Fruit fly (Drosophila melanogaster) whole organism, embryonic: ENCODE data around the gene trus.

Experiments used
- CG10267 ChIP-seq: fragments of 200-800 bp; sonication (Bioruptor generic); optimal IDR thresholded peaks from 2 replicates; lab custom pipeline; 2018; ENCODE audit warnings: missing biosample characterization, mild to moderate bottlenecking, missing genetic modification characterization, moderate library complexity
- CG10543 ChIP-seq: fragments of 200-800 bp; sonication (Bioruptor generic); optimal IDR thresholded peaks from 3 replicates; lab custom pipeline; 2017; ENCODE audit warnings: missing biosample characterization, mild to moderate bottlenecking, missing genetic modification characterization, moderate library complexity
- CG11504 ChIP-seq: fragments of 200-800 bp; sonication (Bioruptor generic); optimal IDR thresholded peaks from 3 replicates; lab custom pipeline; 2019; ENCODE audit warnings: missing biosample characterization, mild to moderate bottlenecking, missing genetic modification characterization, moderate library complexity
- CG12071 ChIP-seq: fragments of 200-800 bp; sonication (Bioruptor generic); optimal IDR thresholded peaks from 3 replicates; lab custom pipeline; 2018; ENCODE audit warnings: missing biosample characterization, mild to moderate bottlenecking, missing genetic modification characterization
- CG12299 ChIP-seq: fragments of 200-800 bp; sonication (Bioruptor generic); optimal IDR thresholded peaks from 2 replicates; lab custom pipeline; 2018; ENCODE audit warnings: missing biosample characterization, mild to moderate bottlenecking, missing genetic modification characterization
- CG12942 ChIP-seq: fragments of 200-800 bp; sonication (Bioruptor generic); optimal IDR thresholded peaks from 3 replicates; lab custom pipeline; 2016; ENCODE audit warnings: missing biosample characterization, missing genetic modification characterization
- CG15479 ChIP-seq: fragments of 200-800 bp; sonication (Bioruptor generic); optimal IDR thresholded peaks from 3 replicates; lab custom pipeline; 2019; ENCODE audit warnings: missing biosample characterization, mild to moderate bottlenecking, missing genetic modification characterization, moderate library complexity
- CG17328 ChIP-seq: fragments of 200-800 bp; sonication (Bioruptor generic); IDR thresholded peaks from 2 replicates; pipeline ENCODE4 v1.3.6; 2022; ENCODE audit warnings: missing biosample characterization, missing genetic modification characterization
- CG17359 ChIP-seq: fragments of 200-800 bp; sonication (Bioruptor generic); optimal IDR thresholded peaks from 3 replicates; lab custom pipeline; 2018; ENCODE audit warnings: missing biosample characterization, mild to moderate bottlenecking, missing genetic modification characterization, moderate library complexity
- CG17802 ChIP-seq: fragments of 200-800 bp; sonication (Bioruptor generic); optimal IDR thresholded peaks from 2 replicates; lab custom pipeline; 2018; ENCODE audit warnings: missing biosample characterization, mild to moderate bottlenecking, missing genetic modification characterization, moderate library complexity
- CG2889 ChIP-seq: fragments of 200-800 bp; sonication (Bioruptor generic); IDR thresholded peaks from 3 replicates; pipeline ENCODE4 v1.3.6; 2022; ENCODE audit warnings: missing biosample characterization, missing genetic modification characterization
- CG4730 ChIP-seq: fragments of 200-800 bp; sonication (Bioruptor generic); IDR thresholded peaks from 2 replicates; pipeline ENCODE4 v1.3.6; 2022; ENCODE audit warnings: missing biosample characterization, missing genetic modification characterization
- CG6254 ChIP-seq: fragments of 200-800 bp; sonication (Bioruptor generic); optimal IDR thresholded peaks from 3 replicates; lab custom pipeline; 2017; ENCODE audit warnings: mild to moderate bottlenecking, missing biosample characterization, missing genetic modification reagents, missing genetic modification characterization
- CG7357 ChIP-seq: fragments of 200-800 bp; sonication (Bioruptor generic); IDR thresholded peaks from 3 replicates; pipeline ENCODE4 v1.3.6; 2022; ENCODE audit warnings: missing biosample characterization, missing genetic modification characterization
- CG7786 ChIP-seq: fragments of 200-800 bp; sonication (Bioruptor generic); optimal IDR thresholded peaks from 2 replicates; lab custom pipeline; 2016; ENCODE audit warnings: missing biosample characterization, missing genetic modification characterization
- CG8388 ChIP-seq: fragments of 200-800 bp; sonication (Bioruptor generic); optimal IDR thresholded peaks from 2 replicates; lab custom pipeline; 2019; ENCODE audit warnings: missing biosample characterization, mild to moderate bottlenecking, missing genetic modification characterization, moderate library complexity
- CrebB ChIP-seq: fragments of 200-800 bp; sonication (Bioruptor generic); optimal IDR thresholded peaks from 3 replicates; lab custom pipeline; 2018; ENCODE audit warnings: missing biosample characterization, mild to moderate bottlenecking, missing genetic modification characterization
- Dip2 ChIP-seq: fragments of 200-800 bp; sonication (Bioruptor generic); IDR thresholded peaks from 2 replicates; pipeline ENCODE4 v1.3.6; 2022; ENCODE audit warnings: missing biosample characterization, missing genetic modification characterization
- E2f2 ChIP-seq: fragments of 200-800 bp; sonication (Bioruptor generic); IDR thresholded peaks from 2 replicates; pipeline ENCODE4 v1.3.6; 2022; ENCODE audit warnings: missing biosample characterization, missing genetic modification characterization
- Fer2 ChIP-seq: fragments of 200-800 bp; sonication (Bioruptor generic); optimal IDR thresholded peaks from 2 replicates; lab custom pipeline; 2018; ENCODE audit warnings: missing biosample characterization, mild to moderate bottlenecking, missing genetic modification characterization, moderate library complexity
- HLH54F ChIP-seq: fragments of 200-800 bp; sonication (Bioruptor generic); optimal IDR thresholded peaks from 3 replicates; lab custom pipeline; 2016; ENCODE audit warnings: missing biosample characterization, missing genetic modification characterization
- Hmx ChIP-seq: fragments of 200-800 bp; sonication (Bioruptor generic); optimal IDR thresholded peaks from 2 replicates; lab custom pipeline; 2016; ENCODE audit warnings: missing biosample characterization, missing genetic modification characterization
- Jarid2 ChIP-seq: fragments of 200-800 bp; sonication (Bioruptor generic); optimal IDR thresholded peaks from 3 replicates; lab custom pipeline; 2017; ENCODE audit warnings: mild to moderate bottlenecking, missing biosample characterization, missing genetic modification reagents, missing genetic modification characterization
- MTF-1 ChIP-seq: fragments of 200-800 bp; sonication (Bioruptor generic); optimal IDR thresholded peaks from 2 replicates; lab custom pipeline; 2018; ENCODE audit warnings: missing biosample characterization, mild to moderate bottlenecking, missing genetic modification characterization, borderline replicate concordance
- Mad ChIP-seq: fragments of 200-800 bp; sonication (Bioruptor generic); optimal IDR thresholded peaks from 2 replicates; lab custom pipeline; 2016; ENCODE audit warnings: missing biosample characterization, missing genetic modification characterization
- Mes4 ChIP-seq: fragments of 200-800 bp; sonication (Bioruptor generic); optimal IDR thresholded peaks from 2 replicates; lab custom pipeline; 2016; ENCODE audit warnings: missing biosample characterization, missing genetic modification characterization
- NfI ChIP-seq: fragments of 200-800 bp; sonication (Bioruptor generic); optimal IDR thresholded peaks from 3 replicates; lab custom pipeline; 2018; ENCODE audit warnings: missing biosample characterization, mild to moderate bottlenecking, missing genetic modification characterization, moderate library complexity
- Oli ChIP-seq: fragments of 200-800 bp; sonication (Bioruptor generic); optimal IDR thresholded peaks from 2 replicates; lab custom pipeline; 2018; ENCODE audit warnings: missing biosample characterization, mild to moderate bottlenecking, missing genetic modification characterization, moderate library complexity
- Ptx1 ChIP-seq: fragments of 200-800 bp; sonication (Bioruptor generic); IDR thresholded peaks from 2 replicates; pipeline ENCODE4 v1.3.6; 2022; ENCODE audit warnings: missing biosample characterization, missing genetic modification characterization
- Six4 ChIP-seq: fragments of 200-800 bp; sonication (Bioruptor generic); optimal IDR thresholded peaks from 2 replicates; lab custom pipeline; 2016; ENCODE audit warnings: missing biosample characterization, missing genetic modification characterization
- Spps ChIP-seq: fragments of 200-800 bp; sonication (Bioruptor generic); optimal IDR thresholded peaks from 2 replicates; lab custom pipeline; 2018; ENCODE audit warnings: missing biosample characterization, mild to moderate bottlenecking, missing genetic modification characterization
- Trl ChIP-seq, 3 experiments: fragments of >200 bp in 2 of 3; fragments of 200-800 bp in 1 of 3; sonication (Bioruptor generic) in 1 of 3; optimal IDR thresholded peaks; 2 replicates in 1 of 3; 3 replicates in 2 of 3; lab custom pipeline; 2016 to 2017; ENCODE audit warnings: missing biosample characterization in 1 of 3, missing genetic modification characterization in 1 of 3
- ac ChIP-seq: fragments of 200-800 bp; sonication (Bioruptor generic); optimal IDR thresholded peaks from 3 replicates; lab custom pipeline; 2017; ENCODE audit warnings: missing biosample characterization, mild to moderate bottlenecking, missing genetic modification characterization
- croc ChIP-seq: fragments of 200-800 bp; sonication (Bioruptor generic); conservative IDR thresholded peaks from 3 replicates; pipeline ENCODE4 v1.3.6; 2022; ENCODE audit warnings: missing biosample characterization, missing genetic modification characterization
- dysf ChIP-seq: fragments of 200-800 bp; sonication (Bioruptor generic); IDR thresholded peaks from 3 replicates; pipeline ENCODE4 v1.3.6; 2022; ENCODE audit warnings: missing biosample characterization, missing genetic modification characterization
- fd102C ChIP-seq: fragments of 200-800 bp; sonication (Bioruptor generic); optimal IDR thresholded peaks from 2 replicates; lab custom pipeline; 2018; ENCODE audit warnings: missing biosample characterization, mild to moderate bottlenecking, missing genetic modification characterization, moderate library complexity
- gt ChIP-seq: fragments of 200-800 bp; sonication (Bioruptor generic); IDR thresholded peaks from 2 replicates; pipeline ENCODE4 v1.3.6; 2022; ENCODE audit warnings: missing biosample characterization, missing genetic modification characterization
- jumu ChIP-seq: fragments of 200-800 bp; sonication (Bioruptor generic); optimal IDR thresholded peaks from 3 replicates; lab custom pipeline; 2016; ENCODE audit warnings: missing biosample characterization, missing genetic modification characterization
- kni ChIP-seq: fragments of 200-800 bp; sonication (Bioruptor generic); optimal IDR thresholded peaks from 3 replicates; lab custom pipeline; 2017; ENCODE audit warnings: mild to moderate bottlenecking, missing biosample characterization, missing genetic modification reagents, missing genetic modification characterization
- lov ChIP-seq, 2 experiments: fragments of 200-800 bp in 1 of 2; fragments of >200 bp in 1 of 2; sonication (Bioruptor generic) in 1 of 2; IDR thresholded peaks in 1 of 2; optimal IDR thresholded peaks in 1 of 2; 2 replicates in 1 of 2; 3 replicates in 1 of 2; pipeline versions ENCODE4 v1.3.6 to Lab custom; 2017 to 2022; ENCODE audit warnings: missing biosample characterization in 1 of 2, missing genetic modification characterization in 1 of 2
- nmo ChIP-seq: fragments of 200-800 bp; sonication (Bioruptor generic); optimal IDR thresholded peaks from 2 replicates; lab custom pipeline; 2018; ENCODE audit warnings: missing biosample characterization, mild to moderate bottlenecking, missing genetic modification characterization, moderate library complexity
- pnt ChIP-seq: fragments of 200-800 bp; sonication (Bioruptor generic); optimal IDR thresholded peaks from 3 replicates; lab custom pipeline; 2016; ENCODE audit warnings: missing biosample characterization, missing genetic modification characterization
- sima ChIP-seq: fragments of 200-800 bp; sonication (Bioruptor generic); optimal IDR thresholded peaks from 2 replicates; lab custom pipeline; 2016; ENCODE audit warnings: missing biosample characterization, missing genetic modification characterization
- sug ChIP-seq: fragments of 200-800 bp; optimal IDR thresholded peaks from 2 replicates; lab custom pipeline; 2019; ENCODE audit warnings: missing biosample characterization, mild to moderate bottlenecking, missing genetic modification characterization, moderate library complexity
- tap ChIP-seq: fragments of 200-800 bp; optimal IDR thresholded peaks from 3 replicates; lab custom pipeline; 2019; ENCODE audit warnings: missing biosample characterization, mild to moderate bottlenecking, missing genetic modification characterization, moderate library complexity
- trh ChIP-seq: fragments of 200-800 bp; sonication (Bioruptor generic); optimal IDR thresholded peaks from 2 replicates; lab custom pipeline; 2016; ENCODE audit warnings: missing biosample characterization, missing genetic modification characterization
- tup ChIP-seq: fragments of 200-800 bp; sonication (Bioruptor generic); optimal IDR thresholded peaks from 2 replicates; lab custom pipeline; 2016; ENCODE audit warnings: missing biosample characterization, mild to moderate bottlenecking, missing genetic modification characterization, moderate library complexity
- unpg ChIP-seq: fragments of 200-800 bp; sonication (Bioruptor generic); optimal IDR thresholded peaks from 3 replicates; lab custom pipeline; 2018; ENCODE audit warnings: missing biosample characterization, mild to moderate bottlenecking, missing genetic modification characterization, moderate library complexity
- wek ChIP-seq: fragments of 200-800 bp; sonication (Bioruptor generic); optimal IDR thresholded peaks from 3 replicates; lab custom pipeline; 2018; ENCODE audit warnings: missing biosample characterization, mild to moderate bottlenecking, missing genetic modification characterization, moderate library complexity

Gene trus

dm6 chr3R:12448889-12449314 is 7.5 kb upstream of the trus start, which contains the start of gene CG18549 (continued):
- TF ChIP-seq gt (GFP tag; lab: Robert Waterston, UW) (peak; percentile 99), Trl (optimal IDR thresholded peaks at IDR 0.05; lab: Kevin White, UChicago) (peak; percentile 46 to 53), Trl (GFP tag; optimal IDR thresholded peaks at IDR 0.05; lab: Kevin White, UChicago) (peak; percentile 99), sima (GFP tag; lab: Kevin White, UChicago) (peak; percentile 98), Oli (tag; lab: Kevin White, UChicago) (peak; percentile 100), CG7357 (GFP tag; lab: Robert Waterston, UW) (peak; percentile 99), HLH54F (GFP tag; lab: Kevin White, UChicago) (peak; percentile 99), CG17802 (tag; lab: Kevin White, UChicago) (peak; percentile 95), Fer2 (tag; lab: Kevin White, UChicago) (peak; percentile 99), kni (peak; percentile 99), CG10267 (tag; lab: Kevin White, UChicago) (peak; percentile 100), tup (GFP tag; lab: Kevin White, UChicago) (peak; percentile 99), CG12942 (peak; percentile 99), CG12299 (tag; lab: Kevin White, UChicago) (peak; percentile 100), dysf (GFP tag; lab: Robert Waterston, UW) (peak; percentile 100), unpg (GFP tag; lab: Kevin White, UChicago) (peak; percentile 100), CrebB (tag; lab: Kevin White, UChicago) (peak; percentile 100), CG15479 (GFP tag; lab: Kevin White, UChicago) (peak; percentile 71), CG17328 (peak; percentile 100), CG6254 (GFP tag; lab: Kevin White, UChicago) (peak; percentile 98), fd102C (GFP tag; lab: Kevin White, UChicago) (peak; percentile 92), jumu (peak; percentile 99), Six4 (GFP tag; lab: Kevin White, UChicago) (peak; percentile 99), ac (GFP tag; lab: Kevin White, UChicago) (peak; percentile 98), Jarid2 (peak; percentile 98), MTF-1 (GFP tag; lab: Kevin White, UChicago) (peak; percentile 99), CG2889 (peak; percentile 99), sug (peak; percentile 99), croc (GFP tag; lab: Robert Waterston, UW) (peak; percentile 100), CG4730 (GFP tag; lab: Robert Waterston, UW) (peak; percentile 100), E2f2 (GFP tag; lab: Robert Waterston, UW) (peak; percentile 98), CG10543 (GFP tag; lab: Kevin White, UChicago) (peak; percentile 98), trh (GFP tag; lab: Kevin White, UChicago) (peak; percentile 99), Mes4 (peak; percentile 99), CG17359 (tag; lab: Kevin White, UChicago) (peak; percentile 100), lov (optimal IDR thresholded peaks at IDR 0.05; lab: Kevin White, UChicago) (no peak), lov (GFP tag; IDR thresholded peaks at IDR 0.05; lab: Robert Waterston, UW) (peak; percentile 100), CG7786 (GFP tag; lab: Kevin White, UChicago) (peak; percentile 98), Dip2 (GFP tag; lab: Robert Waterston, UW) (peak; percentile 83), CG8388 (GFP tag; lab: Kevin White, UChicago) (peak; percentile 100), Ptx1 (GFP tag; lab: Robert Waterston, UW) (peak; percentile 100), NfI (GFP tag; lab: Kevin White, UChicago) (peak; percentile 100), CG11504 (tag; lab: Kevin White, UChicago) (peak; percentile 99), Spps (tag; lab: Kevin White, UChicago) (peak; percentile 100), Mad (GFP tag; lab: Kevin White, UChicago) (peak; percentile 99), pnt (GFP tag; lab: Kevin White, UChicago) (peak; percentile 99), Hmx (peak; percentile 98), nmo (peak; percentile 100), CG12071 (GFP tag; lab: Kevin White, UChicago) (peak; percentile 99), tap (tag; lab: Kevin White, UChicago) (peak; percentile 100), wek (GFP tag; lab: Kevin White, UChicago) (peak; percentile 98)
